Worm (Caenorhabditis elegans) whole organism, young adult: ENCODE data around the gene T25E4.1.

Experiments used
- B0019.2 ChIP-seq: fragments of 200-800 bp; sonication (Bioruptor generic); conservative IDR thresholded peaks from 2 replicates; pipeline ENCODE4 v1.3.6; 2022; ENCODE audit warnings: missing genetic modification reagents, missing genetic modification characterization, missing compliant biosample characterization
- B0336.3 ChIP-seq: fragments of 200-800 bp; sonication (Bioruptor generic); IDR thresholded peaks from 2 replicates; pipeline ENCODE4 v1.3.6; 2022; ENCODE audit warnings: missing genetic modification characterization, missing compliant biosample characterization
- F22D6.2 ChIP-seq: sonication (generic microtip); optimal IDR thresholded peaks from 2 replicates; lab custom pipeline; 2016; ENCODE audit warnings: mild to moderate bottlenecking, missing genetic modification characterization, missing compliant biosample characterization
- F52B5.7 ChIP-seq: sonication (generic microtip); optimal IDR thresholded peaks from 2 replicates; lab custom pipeline; 2016; ENCODE audit warnings: mild to moderate bottlenecking, missing genetic modification characterization, missing compliant biosample characterization
- F57C9.4 ChIP-seq: sonication (generic microtip); optimal IDR thresholded peaks from 2 replicates; lab custom pipeline; 2017; ENCODE audit warnings: mild to moderate bottlenecking, missing genetic modification characterization, missing compliant biosample characterization
- K12H6.12 ChIP-seq: fragments of 200-800 bp; sonication (Bioruptor generic); optimal IDR thresholded peaks from 2 replicates; lab custom pipeline; 2018; ENCODE audit warnings: mild to moderate bottlenecking, missing genetic modification characterization, missing compliant biosample characterization
- T07F8.4 ChIP-seq: sonication (generic microtip); optimal IDR thresholded peaks from 2 replicates; lab custom pipeline; 2016; ENCODE audit warnings: mild to moderate bottlenecking, missing genetic modification characterization, moderate library complexity, missing compliant biosample characterization
- Y53G8AR.9 ChIP-seq: fragments of 200-800 bp; sonication (Bioruptor generic); conservative IDR thresholded peaks from 2 replicates; pipeline ENCODE4 v1.3.6; 2022; ENCODE audit warnings: missing genetic modification reagents, missing genetic modification characterization, missing compliant biosample characterization
- Y56A3A.18 ChIP-seq: fragments of 200-800 bp; sonication (Bioruptor generic); IDR thresholded peaks from 2 replicates; pipeline ENCODE4 v1.3.6; 2022; ENCODE audit warnings: missing genetic modification reagents, missing genetic modification characterization, missing compliant biosample characterization
- Y67H2A.10 ChIP-seq: fragments of 200-800 bp; sonication (Bioruptor generic); conservative IDR thresholded peaks from 2 replicates; pipeline ENCODE4 v1.3.6; 2022; ENCODE audit warnings: missing genetic modification reagents, missing genetic modification characterization, missing compliant biosample characterization
- Y79H2A.3 ChIP-seq: fragments of 200-800 bp; sonication (Bioruptor generic); conservative IDR thresholded peaks from 2 replicates; pipeline ENCODE4 v1.3.6; 2022; ENCODE audit warnings: missing genetic modification reagents, missing genetic modification characterization, missing compliant biosample characterization
- akir-1 ChIP-seq: fragments of 200-800 bp; sonication (Bioruptor generic); optimal IDR thresholded peaks from 2 replicates; lab custom pipeline; 2018; ENCODE audit warnings: mild to moderate bottlenecking, missing genetic modification characterization, moderate library complexity, missing compliant biosample characterization
- ama-1 ChIP-seq, 3 experiments: fragments of 150-350 bp in 1 of 3; sonication (generic microtip) in 2 of 3; optimal IDR thresholded peaks; 2 replicates each; lab custom pipeline; 2014 to 2018; ENCODE audit warnings: missing biosample characterization in 2 of 3, missing genetic modification characterization in 2 of 3, missing genetic modification reagents in 2 of 3
- attf-3 ChIP-seq: fragments of 200-800 bp; sonication (Bioruptor generic); conservative IDR thresholded peaks from 2 replicates; pipeline ENCODE4 v1.3.6; 2022; ENCODE audit warnings: missing genetic modification reagents, missing genetic modification characterization, missing compliant biosample characterization
- attf-6 ChIP-seq: fragments of 200-800 bp; sonication (Bioruptor generic); IDR thresholded peaks from 2 replicates; pipeline ENCODE4 v1.3.6; 2022; ENCODE audit warnings: missing genetic modification reagents, missing genetic modification characterization, missing compliant biosample characterization
- bed-1 ChIP-seq: fragments of 200-800 bp; sonication (Bioruptor generic); IDR thresholded peaks from 2 replicates; pipeline ENCODE4 v1.3.6; 2022; ENCODE audit warnings: missing genetic modification reagents, missing genetic modification characterization, missing compliant biosample characterization
- bed-2 ChIP-seq: fragments of 200-800 bp; sonication (Bioruptor generic); IDR thresholded peaks from 2 replicates; pipeline ENCODE4 v1.3.6; 2022; ENCODE audit warnings: missing genetic modification reagents, missing genetic modification characterization, missing compliant biosample characterization
- ceh-91 ChIP-seq: fragments of 200-800 bp; sonication (Bioruptor generic); IDR thresholded peaks from 2 replicates; pipeline ENCODE4 v1.3.6; 2022; ENCODE audit warnings: missing genetic modification reagents, missing genetic modification characterization, missing compliant biosample characterization
- efl-1 ChIP-seq: fragments of 150-350 bp; optimal IDR thresholded peaks from 2 replicates; lab custom pipeline; 2014; ENCODE audit warnings: missing biosample characterization, missing genetic modification reagents, missing genetic modification characterization
- egl-44 ChIP-seq: fragments of 200-800 bp; sonication (Bioruptor generic); IDR thresholded peaks from 2 replicates; pipeline ENCODE4 v1.3.6; 2022; ENCODE audit warnings: missing genetic modification reagents, missing genetic modification characterization, missing compliant biosample characterization
- ekl-4 ChIP-seq: fragments of 200-800 bp; sonication (Bioruptor generic); IDR thresholded peaks from 2 replicates; pipeline ENCODE4 v1.3.6; 2022; ENCODE audit warnings: missing genetic modification reagents, missing genetic modification characterization, missing compliant biosample characterization
- ets-4 ChIP-seq: fragments of 200-800 bp; sonication (Bioruptor generic); optimal IDR thresholded peaks from 2 replicates; lab custom pipeline; 2018; ENCODE audit warnings: mild to moderate bottlenecking, missing genetic modification characterization, missing compliant biosample characterization
- fkh-3 ChIP-seq: sonication (generic microtip); optimal IDR thresholded peaks from 2 replicates; lab custom pipeline; 2016; ENCODE audit warnings: mild to moderate bottlenecking, missing genetic modification characterization, missing compliant biosample characterization
- let-526 ChIP-seq: fragments of 200-800 bp; sonication (Bioruptor generic); IDR thresholded peaks from 2 replicates; pipeline ENCODE4 v1.3.6; 2022; ENCODE audit warnings: missing genetic modification reagents, missing genetic modification characterization, missing compliant biosample characterization
- lin-54 ChIP-seq: fragments of 200-800 bp; sonication (Bioruptor generic); optimal IDR thresholded peaks from 2 replicates; lab custom pipeline; 2018; ENCODE audit warnings: mild to moderate bottlenecking, missing genetic modification characterization, missing compliant biosample characterization
- lir-1 ChIP-seq: fragments of 200-800 bp; sonication (Bioruptor generic); conservative IDR thresholded peaks from 2 replicates; pipeline ENCODE4 v1.3.6; 2022; ENCODE audit warnings: missing genetic modification reagents, missing genetic modification characterization, missing compliant biosample characterization
- madf-10 ChIP-seq: sonication (generic microtip); optimal IDR thresholded peaks from 2 replicates; lab custom pipeline; 2016; ENCODE audit warnings: mild to moderate bottlenecking, missing genetic modification characterization, missing compliant biosample characterization
- madf-3 ChIP-seq: fragments of 200-800 bp; sonication (Bioruptor generic); IDR thresholded peaks from 2 replicates; pipeline ENCODE4 v1.3.6; 2022; ENCODE audit warnings: missing genetic modification reagents, missing genetic modification characterization, missing compliant biosample characterization
- mcd-1 ChIP-seq: fragments of 200-800 bp; sonication (Bioruptor generic); IDR thresholded peaks from 2 replicates; pipeline ENCODE4 v1.3.6; 2022; ENCODE audit warnings: missing genetic modification reagents, missing genetic modification characterization, missing compliant biosample characterization
- nfya-1 ChIP-seq: sonication (generic microtip); optimal IDR thresholded peaks from 2 replicates; lab custom pipeline; 2017; ENCODE audit warnings: antibody characterized with exemption, missing compliant biosample characterization, missing genetic modification characterization, borderline replicate concordance; ENCODE audit not compliant: insufficient read depth
- nfyb-1 ChIP-seq: fragments of 200-800 bp; sonication (Bioruptor generic); IDR thresholded peaks from 2 replicates; pipeline ENCODE4 v1.3.6; 2022; ENCODE audit warnings: missing genetic modification reagents, missing genetic modification characterization, missing compliant biosample characterization
- nhr-27 ChIP-seq: fragments of 200-800 bp; sonication (Bioruptor generic); optimal IDR thresholded peaks from 2 replicates; lab custom pipeline; 2018; ENCODE audit warnings: mild to moderate bottlenecking, missing genetic modification characterization, moderate library complexity, missing compliant biosample characterization
- nhr-80 ChIP-seq: sonication (generic microtip); optimal IDR thresholded peaks from 2 replicates; lab custom pipeline; 2016; ENCODE audit warnings: missing genetic modification characterization, missing compliant biosample characterization
- pbrm-1 ChIP-seq: fragments of 200-800 bp; sonication (Bioruptor generic); IDR thresholded peaks from 2 replicates; pipeline ENCODE4 v1.3.6; 2022; ENCODE audit warnings: missing genetic modification reagents, missing genetic modification characterization, missing compliant biosample characterization
- rec-8 ChIP-seq, 2 experiments: sonication (generic microtip); optimal IDR thresholded peaks; 2 replicates each; lab custom pipeline; 2016; ENCODE audit warnings: mild to moderate bottlenecking in 2 of 2, missing genetic modification characterization in 2 of 2, missing genetic modification reagents in 2 of 2, missing genotype in 2 of 2, missing biosample characterization in 1 of 2, missing compliant biosample characterization in 1 of 2, moderate library complexity in 1 of 2
- repo-1 ChIP-seq: sonication (generic microtip); optimal IDR thresholded peaks from 2 replicates; lab custom pipeline; 2017; ENCODE audit warnings: mild to moderate bottlenecking, missing genetic modification characterization, missing compliant biosample characterization
- rpc-1 ChIP-seq, 2 experiments: fragments of 150-350 bp in 1 of 2; sonication (generic microtip) in 1 of 2; optimal IDR thresholded peaks; 2 replicates each; lab custom pipeline; 2014 to 2018; ENCODE audit warnings: missing biosample characterization in 1 of 2, missing genetic modification characterization in 1 of 2, missing genetic modification reagents in 1 of 2, missing genotype in 1 of 2
- sea-2 ChIP-seq: fragments of 200-800 bp; sonication (Bioruptor generic); IDR thresholded peaks from 2 replicates; pipeline ENCODE4 v1.3.6; 2022; ENCODE audit warnings: missing genetic modification characterization, missing compliant biosample characterization
- snpc-1.1 ChIP-seq: sonication (generic microtip); optimal IDR thresholded peaks from 2 replicates; lab custom pipeline; 2017; ENCODE audit warnings: missing genetic modification characterization, mild to moderate bottlenecking, missing compliant biosample characterization, antibody characterized with exemption, moderate library complexity, missing genotype, missing genetic modification reagents; ENCODE audit not compliant: insufficient read depth
- snpc-4 ChIP-seq, 5 experiments: fragments of 150-350 bp in 1 of 5; sonication (generic microtip) in 4 of 5; optimal IDR thresholded peaks; 2 replicates each; lab custom pipeline; 2014 to 2018; ENCODE audit warnings: missing genetic modification characterization in 5 of 5, missing biosample characterization in 3 of 5, antibody characterized with exemption in 2 of 5, mild to moderate bottlenecking in 2 of 5, missing compliant biosample characterization in 2 of 5, missing genotype in 2 of 5, moderate library complexity in 2 of 5, missing genetic modification reagents in 1 of 5
- somi-1 ChIP-seq: fragments of 200-800 bp; sonication (Bioruptor generic); optimal IDR thresholded peaks from 2 replicates; lab custom pipeline; 2018; ENCODE audit warnings: mild to moderate bottlenecking, missing genetic modification characterization, missing compliant biosample characterization
- tbp1 ChIP-seq: fragments of 200-800 bp; sonication (Bioruptor generic); optimal IDR thresholded peaks from 2 replicates; lab custom pipeline; 2018; ENCODE audit warnings: mild to moderate bottlenecking, missing genetic modification characterization, missing compliant biosample characterization
- xnd-1 ChIP-seq: sonication (generic microtip); optimal IDR thresholded peaks from 2 replicates; lab custom pipeline; 2016; ENCODE audit warnings: missing genotype, missing genetic modification reagents, missing genetic modification characterization, missing compliant biosample characterization
- ztf-18 ChIP-seq: sonication (generic microtip); optimal IDR thresholded peaks from 2 replicates; lab custom pipeline; 2016; ENCODE audit warnings: missing genotype, mild to moderate bottlenecking, missing genetic modification characterization, missing compliant biosample characterization
- ztf-28 ChIP-seq: fragments of 200-800 bp; sonication (Bioruptor generic); IDR thresholded peaks from 2 replicates; pipeline ENCODE4 v1.3.6; 2022; ENCODE audit warnings: missing genetic modification reagents, missing genetic modification characterization, missing compliant biosample characterization

Gene T25E4.1

DNA sequence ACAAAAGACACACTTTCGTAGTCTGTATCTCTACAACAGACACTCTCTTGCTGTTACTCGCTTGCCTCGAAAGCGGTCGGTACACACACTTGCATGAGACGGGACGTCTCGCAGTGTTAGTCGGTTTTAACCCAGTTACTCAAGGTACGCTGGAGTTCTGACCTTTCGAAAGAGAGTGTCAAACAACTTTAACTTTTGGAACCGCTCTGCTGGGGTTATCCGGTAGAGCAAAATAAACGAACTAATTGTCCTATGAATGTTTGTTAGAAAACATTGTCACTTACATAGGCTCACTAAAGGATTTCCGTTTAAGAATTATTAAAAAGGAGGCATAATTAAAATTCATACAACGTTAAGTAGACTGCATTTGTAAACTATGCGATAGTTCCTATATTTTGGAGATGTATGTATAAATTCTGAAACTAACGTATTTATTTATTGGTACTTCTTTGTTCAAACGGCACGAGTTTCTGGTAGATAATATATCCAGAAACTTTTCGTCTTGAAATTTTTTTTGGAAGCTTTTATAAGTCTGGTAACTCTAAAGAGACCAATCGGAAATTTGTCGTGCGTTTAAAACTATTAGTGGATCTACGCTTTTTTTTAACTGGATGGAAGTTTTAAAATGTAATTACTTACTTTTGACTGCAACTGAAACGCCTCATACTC lies 34.5 kb upstream of the T25E4.1 start (continued):
- TF ChIP-seq lin-54: peak; percentile 93
- TF ChIP-seq somi-1 (GFP tag; lab: Kevin White, UChicago): peak; percentile 94
- TF ChIP-seq egl-44 (GFP tag; lab: Robert Waterston, UW): peak; percentile 93
- peak; percentile 94 for TF ChIP-seq madf-10 (tag; lab: Kevin White, UChicago)
- peak; percentile 95 for TF ChIP-seq snpc-1.1
- peak; percentile 73 for TF ChIP-seq Y67H2A.10
- TF ChIP-seq K12H6.12: peak; percentile 98
- peak; percentile 47 for TF ChIP-seq efl-1
- peak; percentile 87 for TF ChIP-seq bed-2 (GFP tag; lab: Robert Waterston, UW)
- 0 out of 2 replicates have a peak, but pooled peaks have one; percentile 47 for TF ChIP-seq bed-1
- TF ChIP-seq ama-1 (optimal IDR thresholded peaks at IDR 0.05; lab: Kevin White, UChicago): peak; percentile 100
- TF ChIP-seq ama-1 (GFP tag; optimal IDR thresholded peaks at IDR 0.05; lab: Kevin White, UChicago): peak; percentile 85 to 93
- TF ChIP-seq ekl-4 (GFP tag; lab: Robert Waterston, UW): peak; percentile 96
- peak; percentile 89 for TF ChIP-seq nhr-27 (tag; lab: Kevin White, UChicago)
- peak; percentile 82 for TF ChIP-seq fkh-3
- TF ChIP-seq Y56A3A.18 (GFP tag; lab: Robert Waterston, UW): peak; percentile 91
- peak; percentile 89 for TF ChIP-seq ets-4 (GFP tag; lab: Kevin White, UChicago)
- peak; percentile 45 for TF ChIP-seq nhr-80
- TF ChIP-seq nfyb-1: peak; percentile 98
- TF ChIP-seq rpc-1 (optimal IDR thresholded peaks at IDR 0.05; lab: Kevin White, UChicago): peak; percentile 8
- TF ChIP-seq rpc-1 (tag; optimal IDR thresholded peaks at IDR 0.05; lab: Kevin White, UChicago): peak; percentile 5
- peak; percentile 77 for TF ChIP-seq ztf-18 (tag; lab: Kevin White, UChicago)
- peak; percentile 89 for TF ChIP-seq lir-1 (GFP tag; lab: Robert Waterston, UW)
- TF ChIP-seq madf-3 (GFP tag; lab: Robert Waterston, UW): no peak; the same call in none of the 2 replicates
- TF ChIP-seq pbrm-1: peak; percentile 99
- TF ChIP-seq rec-8 (tag; optimal IDR thresholded peaks at IDR 0.05; lab: Kevin White, UChicago): peak; percentile 69 to 72
- TF ChIP-seq tbp1 (GFP tag; lab: Kevin White, UChicago): peak; percentile 83
- TF ChIP-seq attf-6 (GFP tag; lab: Robert Waterston, UW): peak; percentile 100
- TF ChIP-seq mcd-1: peak; percentile 95
- peak; percentile 63; the same call in 1 of the 2 replicates for TF ChIP-seq ztf-28
- no peak for TF ChIP-seq B0019.2 (GFP tag; lab: Robert Waterston, UW)
- no peak for TF ChIP-seq nfya-1 (tag; lab: Kevin White, UChicago)
- peak; percentile 96 for TF ChIP-seq F52B5.7 (tag; lab: Kevin White, UChicago)
- TF ChIP-seq T07F8.4 (tag; lab: Kevin White, UChicago): peak; percentile 82
- peak; percentile 77; the same call in 1 of the 2 replicates for TF ChIP-seq sea-2 (GFP tag; lab: Robert Waterston, UW)
- peak; percentile 15 for TF ChIP-seq xnd-1
- TF ChIP-seq B0336.3 (GFP tag; lab: Robert Waterston, UW): peak; percentile 98
- TF ChIP-seq Y79H2A.3 (GFP tag; lab: Robert Waterston, UW): peak; percentile 68; the same call in 1 of the 2 replicates
- TF ChIP-seq F57C9.4: peak; percentile 95
- peak; percentile 93 for TF ChIP-seq akir-1 (GFP tag; lab: Kevin White, UChicago)
- TF ChIP-seq F22D6.2 (tag; lab: Kevin White, UChicago): peak; percentile 84
- peak; percentile 94 for TF ChIP-seq let-526 (GFP tag; lab: Robert Waterston, UW)
- peak; percentile 48; the same call in 1 of the 2 replicates for TF ChIP-seq ceh-91
- TF ChIP-seq snpc-4 (GFP tag; optimal IDR thresholded peaks at IDR 0.05; lab: Kevin White, UChicago): peak; percentile 98
- peak; percentile 99 to 100 (median 100) for TF ChIP-seq snpc-4 (tag; optimal IDR thresholded peaks at IDR 0.05; lab: Kevin White, UChicago)
- TF ChIP-seq Y53G8AR.9 (GFP tag; lab: Robert Waterston, UW): peak; percentile 95
- peak; percentile 81 for TF ChIP-seq attf-3 (GFP tag; lab: Robert Waterston, UW)
- peak; percentile 98 for TF ChIP-seq repo-1 (tag; lab: Kevin White, UChicago)
